Worm (Caenorhabditis elegans) whole organism, L2 larva: Measurements from ENCODE around the gene clh-1.

ENCODE experiments used
- ceh-16 ChIP-seq: fragments of 150-350 bp; optimal IDR thresholded peaks from 2 replicates; lab custom pipeline; 2014; ENCODE audit warnings: missing biosample characterization, missing genetic modification characterization
- nhr-10 ChIP-seq: sonication (generic microtip); optimal IDR thresholded peaks from 2 replicates; lab custom pipeline; 2017; ENCODE audit warnings: missing biosample characterization, missing genetic modification characterization
- nhr-77 ChIP-seq: fragments of 150-350 bp; optimal IDR thresholded peaks from 2 replicates; lab custom pipeline; 2014; ENCODE audit warnings: missing biosample characterization, missing genetic modification characterization
- snpc-4 ChIP-seq: fragments of 150-350 bp; optimal IDR thresholded peaks from 2 replicates; lab custom pipeline; 2014; ENCODE audit warnings: missing biosample characterization, missing genetic modification characterization
- ztf-4 ChIP-seq: fragments of 150-350 bp; optimal IDR thresholded peaks from 2 replicates; lab custom pipeline; 2014; ENCODE audit warnings: missing biosample characterization, missing genetic modification characterization

- TF ChIP-seq nhr-77 (tag; lab: Kevin White, UChicago) (no peak), ztf-4 (no peak), ceh-16 (tag; lab: Kevin White, UChicago) (no peak), nhr-10 (tag; lab: Kevin White, UChicago) (no peak), snpc-4 (tag; lab: Kevin White, UChicago) (no peak)
Measured at ce11 chrII:11865644-11866043, 9.4 kb upstream of the clh-1 start, which contains the start of gene K12D12.4.
